Worm (Caenorhabditis elegans) whole organism, L1 larva: ENCODE measurements around the gene ragc-1.

Experiments
- C04F5.9 ChIP-seq: sonication (generic microtip); optimal IDR thresholded peaks from 2 replicates; lab custom pipeline; 2016; ENCODE audit warnings: missing genetic modification characterization, missing compliant biosample characterization
- C16A3.4 ChIP-seq: fragments of 150-350 bp; optimal IDR thresholded peaks from 2 replicates; lab custom pipeline; 2014; ENCODE audit warnings: missing biosample characterization, missing genetic modification characterization
- C34B4.2 ChIP-seq: sonication (generic microtip); optimal IDR thresholded peaks from 2 replicates; lab custom pipeline; 2017; ENCODE audit warnings: mild to moderate bottlenecking, missing genetic modification characterization, missing compliant biosample characterization
- Y116A8C.19 ChIP-seq: sonication (generic microtip); optimal IDR thresholded peaks from 2 replicates; lab custom pipeline; 2016; ENCODE audit warnings: missing compliant biosample characterization, missing genetic modification characterization, borderline replicate concordance
- blmp-1 ChIP-seq: fragments of 150-350 bp; optimal IDR thresholded peaks from 2 replicates; lab custom pipeline; 2014; ENCODE audit warnings: missing biosample characterization, missing genetic modification characterization
- ceh-63 ChIP-seq: fragments of 200-800 bp; sonication (Bioruptor generic); optimal IDR thresholded peaks from 2 replicates; lab custom pipeline; 2018; ENCODE audit warnings: mild to moderate bottlenecking, missing genetic modification characterization, missing compliant biosample characterization
- ceh-8 ChIP-seq: fragments of 200-800 bp; sonication (Bioruptor generic); optimal IDR thresholded peaks from 2 replicates; lab custom pipeline; 2018; ENCODE audit warnings: mild to moderate bottlenecking, missing genetic modification characterization, moderate library complexity, missing compliant biosample characterization
- ceh-82 ChIP-seq, 3 experiments: fragments of 150-350 bp in 1 of 3; sonication (generic microtip) in 2 of 3; optimal IDR thresholded peaks; 2 replicates each; lab custom pipeline; 2014 to 2017; ENCODE audit warnings: missing biosample characterization in 3 of 3, missing genetic modification characterization in 3 of 3
- ces-1 ChIP-seq: fragments of 150-350 bp; optimal IDR thresholded peaks from 2 replicates; lab custom pipeline; 2014; ENCODE audit warnings: missing biosample characterization, missing genetic modification reagents, missing genetic modification characterization
- dpl-1 ChIP-seq, 3 experiments: fragments of 150-350 bp in 2 of 3; sonication (generic microtip) in 1 of 3; optimal IDR thresholded peaks; 2 replicates each; lab custom pipeline; 2014 to 2017; ENCODE audit warnings: missing biosample characterization in 3 of 3, missing genetic modification characterization in 3 of 3, missing genetic modification reagents in 3 of 3
- dsc-1 ChIP-seq: sonication (generic microtip); optimal IDR thresholded peaks from 2 replicates; lab custom pipeline; 2016; ENCODE audit warnings: mild to moderate bottlenecking, missing genetic modification characterization, missing compliant biosample characterization
- efl-1 ChIP-seq, 4 experiments: fragments of 150-350 bp; optimal IDR thresholded peaks in 3 of 4; peaks in 1 of 4; 1 replicate in 1 of 4; 2 replicates in 3 of 4; lab custom pipeline; 2014; ENCODE audit warnings: missing biosample characterization in 2 of 4, missing genetic modification characterization in 2 of 4, missing genetic modification reagents in 2 of 4
- efl-3 ChIP-seq: fragments of 200-800 bp; sonication (Bioruptor generic); optimal IDR thresholded peaks from 2 replicates; lab custom pipeline; 2018; ENCODE audit warnings: mild to moderate bottlenecking, missing genetic modification characterization, missing compliant biosample characterization
- egl-13 ChIP-seq: sonication (generic microtip); optimal IDR thresholded peaks from 2 replicates; lab custom pipeline; 2016; ENCODE audit warnings: missing genotype, missing genetic modification reagents, missing genetic modification characterization, missing compliant biosample characterization
- egl-27 ChIP-seq, 2 experiments: fragments of 150-350 bp in 1 of 2; sonication (generic microtip); optimal IDR thresholded peaks; 3 replicates each; lab custom pipeline; 2017 to 2018; ENCODE audit warnings: missing biosample characterization in 2 of 2, missing genetic modification characterization in 2 of 2, missing genetic modification reagents in 2 of 2
- elt-3 ChIP-seq, 6 experiments: fragments of 150-350 bp in 1 of 6; sonication (generic microtip); optimal IDR thresholded peaks; 2 replicates each; lab custom pipeline; 2017 to 2018; ENCODE audit warnings: missing biosample characterization in 6 of 6, missing genetic modification characterization in 6 of 6, inconsistent platforms in 1 of 6
- ets-5 ChIP-seq: fragments of 200-800 bp; sonication (Bioruptor generic); IDR thresholded peaks from 2 replicates; pipeline ENCODE4 v1.3.6; 2022; ENCODE audit warnings: missing genetic modification characterization, missing compliant biosample characterization
- fkh-10 ChIP-seq: sonication (generic microtip); optimal IDR thresholded peaks from 2 replicates; lab custom pipeline; 2017; ENCODE audit warnings: missing biosample characterization, missing genetic modification reagents, missing genetic modification characterization
- fkh-4 ChIP-seq: sonication (generic microtip); optimal IDR thresholded peaks from 2 replicates; lab custom pipeline; 2016; ENCODE audit warnings: missing compliant biosample characterization, missing genetic modification characterization, borderline replicate concordance
- hlh-17 ChIP-seq: fragments of 200-800 bp; sonication (Bioruptor generic); optimal IDR thresholded peaks from 2 replicates; lab custom pipeline; 2018; ENCODE audit warnings: missing genetic modification characterization, mild to moderate bottlenecking, missing compliant biosample characterization, moderate library complexity, borderline replicate concordance
- hlh-4 ChIP-seq: sonication (generic microtip); optimal IDR thresholded peaks from 2 replicates; lab custom pipeline; 2016; ENCODE audit warnings: mild to moderate bottlenecking, missing genetic modification characterization, missing compliant biosample characterization
- hpl-2 ChIP-seq: fragments of 150-350 bp; optimal IDR thresholded peaks from 2 replicates; lab custom pipeline; 2014; ENCODE audit warnings: missing biosample characterization, missing genetic modification reagents, missing genetic modification characterization
- isw-1 ChIP-seq: fragments of 200-800 bp; sonication (Bioruptor generic); IDR thresholded peaks from 2 replicates; pipeline ENCODE4 v1.3.6; 2022; ENCODE audit warnings: missing genetic modification characterization, missing compliant biosample characterization
- jun-1 ChIP-seq: fragments of 150-350 bp; optimal IDR thresholded peaks from 2 replicates; lab custom pipeline; 2014; ENCODE audit warnings: missing biosample characterization, missing genetic modification reagents, missing genetic modification characterization
- lin-13 ChIP-seq: fragments of 150-350 bp; optimal IDR thresholded peaks from 2 replicates; lab custom pipeline; 2014; ENCODE audit warnings: missing biosample characterization, missing genetic modification reagents, missing genetic modification characterization
- lin-14 ChIP-seq: fragments of 200-800 bp; sonication (Bioruptor generic); optimal IDR thresholded peaks from 2 replicates; lab custom pipeline; 2018; ENCODE audit warnings: mild to moderate bottlenecking, missing genetic modification characterization, moderate library complexity, missing compliant biosample characterization
- lin-35 ChIP-seq, 2 experiments: fragments of 150-350 bp; optimal IDR thresholded peaks; 2 replicates each; lab custom pipeline; 2014; ENCODE audit warnings: missing biosample characterization in 2 of 2, missing genetic modification characterization in 2 of 2, missing genetic modification reagents in 2 of 2
- lir-3 ChIP-seq: sonication (generic microtip); optimal IDR thresholded peaks from 2 replicates; lab custom pipeline; 2016; ENCODE audit warnings: mild to moderate bottlenecking, missing genetic modification characterization, moderate library complexity, missing compliant biosample characterization; ENCODE audit not compliant: poor library complexity
- lsy-2 ChIP-seq, 2 experiments: fragments of 150-350 bp; optimal IDR thresholded peaks; 2 replicates each; lab custom pipeline; 2014; ENCODE audit warnings: missing biosample characterization in 2 of 2, missing genetic modification characterization in 2 of 2
- mdl-1 ChIP-seq, 2 experiments: fragments of 150-350 bp; optimal IDR thresholded peaks; 2 replicates each; lab custom pipeline; 2014 to 2017; ENCODE audit warnings: missing biosample characterization in 2 of 2, missing genetic modification characterization in 2 of 2, inconsistent platforms in 1 of 2
- mep-1 ChIP-seq: fragments of 150-350 bp; optimal IDR thresholded peaks from 2 replicates; lab custom pipeline; 2014; ENCODE audit warnings: missing biosample characterization, missing genetic modification characterization
- nhr-11 ChIP-seq: fragments of 150-350 bp; optimal IDR thresholded peaks from 2 replicates; lab custom pipeline; 2014; ENCODE audit warnings: missing biosample characterization, missing genetic modification characterization
- nhr-12 ChIP-seq: sonication (generic microtip); optimal IDR thresholded peaks from 2 replicates; lab custom pipeline; 2017; ENCODE audit warnings: missing biosample characterization, missing genetic modification characterization
- nhr-19 ChIP-seq: fragments of 200-800 bp; sonication (Bioruptor generic); conservative IDR thresholded peaks from 2 replicates; pipeline ENCODE4 v1.3.6; 2022; ENCODE audit warnings: missing genetic modification characterization, missing compliant biosample characterization
- nhr-20 ChIP-seq: sonication (generic microtip); optimal IDR thresholded peaks from 2 replicates; lab custom pipeline; 2016; ENCODE audit warnings: mild to moderate bottlenecking, missing genetic modification characterization, missing compliant biosample characterization
- nhr-237 ChIP-seq: fragments of 150-350 bp; optimal IDR thresholded peaks from 2 replicates; lab custom pipeline; 2014; ENCODE audit warnings: missing biosample characterization, missing genetic modification characterization
- nhr-28 ChIP-seq: fragments of 150-350 bp; optimal IDR thresholded peaks from 2 replicates; lab custom pipeline; 2014; ENCODE audit warnings: missing biosample characterization, missing genetic modification characterization
- nhr-47 ChIP-seq: sonication (generic microtip); optimal IDR thresholded peaks from 2 replicates; lab custom pipeline; 2016; ENCODE audit warnings: mild to moderate bottlenecking, missing genetic modification characterization, moderate library complexity, missing compliant biosample characterization
- nhr-85 ChIP-seq: sonication (generic microtip); peaks from one replicate; lab custom pipeline; 2016; ENCODE audit warnings: missing genetic modification characterization, inconsistent platforms, missing compliant biosample characterization
- nhr-90 ChIP-seq: sonication (generic microtip); optimal IDR thresholded peaks from 2 replicates; lab custom pipeline; 2016; ENCODE audit warnings: mild to moderate bottlenecking, missing genetic modification characterization, missing compliant biosample characterization; ENCODE audit not compliant: poor library complexity
- pax-3 ChIP-seq: fragments of 200-800 bp; sonication (Bioruptor generic); optimal IDR thresholded peaks from 2 replicates; lab custom pipeline; 2018; ENCODE audit warnings: mild to moderate bottlenecking, missing genetic modification characterization, moderate library complexity, missing compliant biosample characterization
- skn-1 ChIP-seq: fragments of 150-350 bp; optimal IDR thresholded peaks from 2 replicates; lab custom pipeline; 2014; ENCODE audit warnings: missing biosample characterization, missing genetic modification characterization
- snu-23 ChIP-seq: sonication (generic microtip); optimal IDR thresholded peaks from 2 replicates; lab custom pipeline; 2016; ENCODE audit warnings: missing genetic modification characterization, missing compliant biosample characterization
- sox-4 ChIP-seq: sonication (generic microtip); optimal IDR thresholded peaks from 2 replicates; lab custom pipeline; 2016; ENCODE audit warnings: missing genetic modification characterization, missing compliant biosample characterization
- tbx-2 ChIP-seq: sonication (generic microtip); optimal IDR thresholded peaks from 2 replicates; lab custom pipeline; 2016; ENCODE audit warnings: missing genetic modification characterization, missing compliant biosample characterization
- tlp-1 ChIP-seq: fragments of 150-350 bp; optimal IDR thresholded peaks from 2 replicates; lab custom pipeline; 2014; ENCODE audit warnings: missing biosample characterization, missing genetic modification characterization
- unc-130 ChIP-seq: fragments of 150-350 bp; optimal IDR thresholded peaks from 2 replicates; lab custom pipeline; 2017; ENCODE audit warnings: missing biosample characterization, missing genetic modification characterization, inconsistent platforms
- unc-30 ChIP-seq: sonication (generic microtip); optimal IDR thresholded peaks from 2 replicates; lab custom pipeline; 2017; ENCODE audit warnings: missing biosample characterization, missing genetic modification characterization
- unc-62 ChIP-seq: fragments of 150-350 bp; optimal IDR thresholded peaks from 2 replicates; lab custom pipeline; 2014; ENCODE audit warnings: missing biosample characterization, missing genetic modification reagents, missing genetic modification characterization
- unc-86 ChIP-seq: sonication (generic microtip); optimal IDR thresholded peaks from 2 replicates; lab custom pipeline; 2016; ENCODE audit warnings: missing genetic modification characterization, missing compliant biosample characterization
- unc-98 ChIP-seq: fragments of 200-800 bp; sonication (Bioruptor generic); IDR thresholded peaks from 2 replicates; pipeline ENCODE4 v1.3.6; 2022; ENCODE audit warnings: missing genetic modification characterization, missing compliant biosample characterization
- zag-1 ChIP-seq: fragments of 150-350 bp; optimal IDR thresholded peaks from 2 replicates; lab custom pipeline; 2014; ENCODE audit warnings: missing biosample characterization, missing genetic modification characterization

ragc-1 gene

DNA sequence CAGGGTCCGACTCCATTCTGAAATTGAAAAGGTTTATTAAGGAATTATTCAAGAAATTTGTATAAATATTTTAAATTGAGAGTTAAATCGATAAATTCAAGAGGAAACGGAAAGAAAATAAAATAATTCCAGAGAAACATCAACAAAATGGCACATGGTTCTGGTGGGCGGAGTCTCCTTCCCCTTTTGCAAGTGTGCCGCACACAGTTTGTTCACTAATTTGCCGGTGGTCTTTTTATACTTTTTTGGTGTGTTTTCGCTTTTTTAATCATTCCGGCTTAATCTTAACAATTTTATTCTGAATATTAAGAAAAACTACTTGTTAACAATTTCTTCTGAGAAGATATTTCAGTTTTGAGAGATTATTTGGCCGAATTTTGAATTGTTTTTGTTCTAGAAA lies at the start of gene ragc-1, which contains the start of gene Y24F12A.1:
Gene ragc-1, minus strand, starts transcription at position 25 of the 400 bp plus-strand sequence.
Gene Y24F12A.1, plus strand, starts transcription at position 346 of the 400 bp plus-strand sequence.
- peak; percentile 28 to 64 (median 44) for TF ChIP-seq dpl-1 (GFP tag; optimal IDR thresholded peaks at IDR 0.05; lab: Kevin White, UChicago)
- TF ChIP-seq lir-3 (tag; lab: Kevin White, UChicago) = peak; percentile 26
- TF ChIP-seq dsc-1 (tag; lab: Kevin White, UChicago) = peak; percentile 34
- TF ChIP-seq isw-1 = no peak
- TF ChIP-seq pax-3 = no peak
- TF ChIP-seq nhr-20 = peak; percentile 47
- peak in 2 of 3 experiments; percentile 26 to 46 for TF ChIP-seq ceh-82 (tag; optimal IDR thresholded peaks at IDR 0.05; lab: Kevin White, UChicago)
- TF ChIP-seq efl-1 (optimal IDR thresholded peaks at IDR 0.05; lab: Kevin White, UChicago) = peak; percentile 28 to 48
- peak; percentile 53 to 92 for TF ChIP-seq efl-1 (GFP tag; optimal IDR thresholded peaks at IDR 0.05 in 1 of 2; lab: Kevin White, UChicago)
- TF ChIP-seq C16A3.4 = peak; percentile 53
- no peak for TF ChIP-seq ets-5 (GFP tag; lab: Robert Waterston, UW)
- no peak for TF ChIP-seq zag-1
- TF ChIP-seq nhr-85 (tag; lab: Kevin White, UChicago) = no peak
- no peak for TF ChIP-seq C34B4.2 (tag; lab: Kevin White, UChicago)
- TF ChIP-seq blmp-1 = peak; percentile 58
- peak; percentile 61 for TF ChIP-seq unc-130 (tag; lab: Kevin White, UChicago)
- TF ChIP-seq hpl-2 (GFP tag; lab: Kevin White, UChicago) = no peak
- TF ChIP-seq lsy-2 (tag; optimal IDR thresholded peaks at IDR 0.05; lab: Kevin White, UChicago) = peak; percentile 58 to 68
- TF ChIP-seq unc-98 (GFP tag; lab: Robert Waterston, UW) = no peak
- peak; percentile 29 to 61 for TF ChIP-seq lin-35 (GFP tag; optimal IDR thresholded peaks at IDR 0.05; lab: Kevin White, UChicago)
- peak in 1 of 6 experiments; percentile 66 for TF ChIP-seq elt-3 (tag; optimal IDR thresholded peaks at IDR 0.05; lab: Kevin White, UChicago)
- TF ChIP-seq egl-27 (tag; optimal IDR thresholded peaks at IDR 0.05; lab: Kevin White, UChicago) = no peak
- TF ChIP-seq nhr-237 (tag; lab: Kevin White, UChicago) = no peak
- TF ChIP-seq ceh-8 = no peak
- no peak for TF ChIP-seq egl-13 (tag; lab: Kevin White, UChicago)
- no peak for TF ChIP-seq lin-13
- TF ChIP-seq C04F5.9 = no peak
- TF ChIP-seq efl-3 (GFP tag; lab: Kevin White, UChicago) = no peak
- peak; percentile 30 for TF ChIP-seq nhr-19
- no peak for TF ChIP-seq hlh-17 (GFP tag; lab: Kevin White, UChicago)
- no peak for TF ChIP-seq tlp-1 (tag; lab: Kevin White, UChicago)
- TF ChIP-seq tbx-2 (tag; lab: Kevin White, UChicago) = peak; percentile 24
- no peak for TF ChIP-seq Y116A8C.19 (tag; lab: Kevin White, UChicago)
- no peak for TF ChIP-seq unc-86 (tag; lab: Kevin White, UChicago)
- TF ChIP-seq snu-23 (GFP tag; lab: Kevin White, UChicago) = peak; percentile 41
- no peak for TF ChIP-seq hlh-4 (tag; lab: Kevin White, UChicago)
- no peak for TF ChIP-seq nhr-11 (tag; lab: Kevin White, UChicago)
- TF ChIP-seq fkh-4 (tag; lab: Kevin White, UChicago) = no peak
- no peak for TF ChIP-seq fkh-10 (GFP tag; lab: Kevin White, UChicago)
- no peak for TF ChIP-seq jun-1
- peak; percentile 54 for TF ChIP-seq skn-1 (tag; lab: Kevin White, UChicago)
- peak; percentile 38 for TF ChIP-seq mep-1
- TF ChIP-seq unc-30 (tag; lab: Kevin White, UChicago) = no peak
- peak; percentile 41 for TF ChIP-seq nhr-47 (tag; lab: Kevin White, UChicago)
- peak; percentile 51 for TF ChIP-seq nhr-90 (tag; lab: Kevin White, UChicago)
- TF ChIP-seq nhr-28 (tag; lab: Kevin White, UChicago) = no peak
- peak; percentile 55 for TF ChIP-seq lin-14 (GFP tag; lab: Kevin White, UChicago)
- no peak for TF ChIP-seq sox-4
- no peak for TF ChIP-seq nhr-12 (tag; lab: Kevin White, UChicago)
- TF ChIP-seq unc-62 = no peak
- no peak for TF ChIP-seq ceh-63 (GFP tag; lab: Kevin White, UChicago)
- no peak for TF ChIP-seq ces-1 (GFP tag; lab: Kevin White, UChicago)
- TF ChIP-seq mdl-1 (tag; optimal IDR thresholded peaks at IDR 0.05; lab: Kevin White, UChicago) = peak in 1 of 2 experiments; percentile 71
